Worm (Caenorhabditis elegans) whole organism, late embryonic: Measurements from ENCODE around the gene T04B8.1.

ENCODE experiments used
- C08G9.2 ChIP-seq: sonication (generic microtip); optimal IDR thresholded peaks from 2 replicates; lab custom pipeline; 2016; ENCODE audit warnings: mild to moderate bottlenecking, missing genetic modification characterization, moderate library complexity, missing compliant biosample characterization
- F13H6.1 ChIP-seq: sonication (generic microtip); optimal IDR thresholded peaks from 2 replicates; lab custom pipeline; 2016; ENCODE audit warnings: missing genetic modification characterization, missing compliant biosample characterization
- K09A11.1 ChIP-seq: sonication (generic microtip); optimal IDR thresholded peaks from 2 replicates; lab custom pipeline; 2017; ENCODE audit warnings: antibody characterized with exemption, mild to moderate bottlenecking, missing genetic modification characterization, missing compliant biosample characterization; ENCODE audit not compliant: insufficient read depth
- Y22D7AL.16 ChIP-seq: sonication (generic microtip); optimal IDR thresholded peaks from 2 replicates; lab custom pipeline; 2016; ENCODE audit warnings: missing genetic modification characterization, missing compliant biosample characterization
- ahr-1 ChIP-seq: sonication (generic microtip); optimal IDR thresholded peaks from 2 replicates; lab custom pipeline; 2016; ENCODE audit warnings: missing genetic modification characterization, missing compliant biosample characterization
- ceh-18 ChIP-seq: sonication (generic microtip); optimal IDR thresholded peaks from 2 replicates; lab custom pipeline; 2016; ENCODE audit warnings: missing genetic modification characterization, missing compliant biosample characterization
- ceh-19 ChIP-seq: fragments of 200-800 bp; sonication (Bioruptor generic); optimal IDR thresholded peaks from 2 replicates; lab custom pipeline; 2018; ENCODE audit warnings: mild to moderate bottlenecking, missing genetic modification characterization, missing compliant biosample characterization
- ceh-30 ChIP-seq: fragments of 150-350 bp; optimal IDR thresholded peaks from 2 replicates; lab custom pipeline; 2014; ENCODE audit warnings: missing biosample characterization, missing genetic modification characterization
- ceh-31 ChIP-seq: sonication (generic microtip); optimal IDR thresholded peaks from 2 replicates; lab custom pipeline; 2016; ENCODE audit warnings: missing genetic modification characterization, missing compliant biosample characterization
- ceh-6 ChIP-seq: fragments of 200-800 bp; sonication (Bioruptor generic); optimal IDR thresholded peaks from 2 replicates; lab custom pipeline; 2018; ENCODE audit warnings: mild to moderate bottlenecking, missing genetic modification characterization, missing compliant biosample characterization
- elt-2 ChIP-seq: sonication (generic microtip); optimal IDR thresholded peaks from 2 replicates; lab custom pipeline; 2016; ENCODE audit warnings: missing genetic modification reagents, missing genetic modification characterization, missing compliant biosample characterization
- elt-4 ChIP-seq: sonication (generic microtip); optimal IDR thresholded peaks from 2 replicates; lab custom pipeline; 2016; ENCODE audit warnings: missing genetic modification characterization, missing compliant biosample characterization
- ets-4 ChIP-seq: sonication (generic microtip); optimal IDR thresholded peaks from 2 replicates; lab custom pipeline; 2016; ENCODE audit warnings: missing genetic modification characterization, missing compliant biosample characterization
- eyg-1 ChIP-seq: sonication (generic microtip); optimal IDR thresholded peaks from 2 replicates; lab custom pipeline; 2016; ENCODE audit warnings: missing genotype, missing genetic modification characterization, missing compliant biosample characterization
- fax-1 ChIP-seq: sonication (generic microtip); optimal IDR thresholded peaks from 2 replicates; lab custom pipeline; 2016; ENCODE audit warnings: missing genotype, missing genetic modification characterization, missing compliant biosample characterization
- gmeb-2 ChIP-seq: sonication (generic microtip); optimal IDR thresholded peaks from 2 replicates; lab custom pipeline; 2016; ENCODE audit warnings: missing genetic modification characterization, inconsistent platforms, missing compliant biosample characterization
- hlh-30 ChIP-seq: sonication (generic microtip); optimal IDR thresholded peaks from 2 replicates; lab custom pipeline; 2017; ENCODE audit warnings: antibody characterized with exemption, missing genetic modification characterization, missing compliant biosample characterization; ENCODE audit not compliant: insufficient read depth
- hlh-8 ChIP-seq: sonication (generic microtip); optimal IDR thresholded peaks from 2 replicates; lab custom pipeline; 2016; ENCODE audit warnings: missing genotype, missing genetic modification characterization, missing compliant biosample characterization
- lim-6 ChIP-seq: sonication (generic microtip); optimal IDR thresholded peaks from 2 replicates; lab custom pipeline; 2016; ENCODE audit warnings: missing genetic modification characterization, missing compliant biosample characterization
- npax-4 ChIP-seq: sonication (generic microtip); optimal IDR thresholded peaks from 2 replicates; lab custom pipeline; 2016; ENCODE audit warnings: missing genetic modification characterization, missing compliant biosample characterization
- pax-1 ChIP-seq: fragments of 150-350 bp; optimal IDR thresholded peaks from 2 replicates; lab custom pipeline; 2014; ENCODE audit warnings: missing biosample characterization, missing genetic modification characterization
- pqm-1 ChIP-seq: sonication (generic microtip); optimal IDR thresholded peaks from 2 replicates; lab custom pipeline; 2016; ENCODE audit warnings: missing genetic modification characterization, missing compliant biosample characterization
- sdc-2 ChIP-seq: sonication (generic microtip); optimal IDR thresholded peaks from 2 replicates; lab custom pipeline; 2016; ENCODE audit warnings: missing genotype, missing genetic modification characterization, missing compliant biosample characterization
- sox-2 ChIP-seq: fragments of 200-800 bp; sonication (Bioruptor generic); IDR thresholded peaks from 2 replicates; pipeline ENCODE4 v1.3.6; 2022; ENCODE audit warnings: missing genetic modification reagents, missing genetic modification characterization, missing compliant biosample characterization
- sox-4 ChIP-seq: sonication (generic microtip); optimal IDR thresholded peaks from 2 replicates; lab custom pipeline; 2017; ENCODE audit warnings: mild to moderate bottlenecking, missing genetic modification characterization, inconsistent platforms, missing compliant biosample characterization
- syd-9 ChIP-seq: sonication (generic microtip); optimal IDR thresholded peaks from 2 replicates; lab custom pipeline; 2016; ENCODE audit warnings: mild to moderate bottlenecking, missing genetic modification characterization, moderate library complexity, missing compliant biosample characterization
- tbx-2 ChIP-seq: sonication (generic microtip); optimal IDR thresholded peaks from 2 replicates; lab custom pipeline; 2016; ENCODE audit warnings: missing genetic modification characterization, missing compliant biosample characterization
- unc-55 ChIP-seq: sonication (generic microtip); optimal IDR thresholded peaks from 2 replicates; lab custom pipeline; 2017; ENCODE audit warnings: missing biosample characterization, missing genetic modification reagents, missing genetic modification characterization
- ztf-16 ChIP-seq: sonication (generic microtip); optimal IDR thresholded peaks from 2 replicates; lab custom pipeline; 2017; ENCODE audit warnings: missing genetic modification characterization, missing compliant biosample characterization

The T04B8.1 gene

ce11 chrII:682326-682725 is 48.2 kb downstream of the T04B8.1 start, which contains the start of gene T02H6.7:
Gene T02H6.7 (plus strand): TSS chrII:682626.
- no peak for TF ChIP-seq npax-4 (tag; lab: Kevin White, UChicago)
- no peak for TF ChIP-seq fax-1 (tag; lab: Kevin White, UChicago)
- no peak for TF ChIP-seq sox-2
- no peak for TF ChIP-seq unc-55 (GFP tag; lab: Kevin White, UChicago)
- TF ChIP-seq eyg-1 (tag; lab: Kevin White, UChicago) = no peak
- no peak for TF ChIP-seq sox-4 (tag; lab: Kevin White, UChicago)
- TF ChIP-seq elt-4 (tag; lab: Kevin White, UChicago) = no peak
- no peak for TF ChIP-seq ahr-1 (tag; lab: Kevin White, UChicago)
- TF ChIP-seq pqm-1 (tag; lab: Kevin White, UChicago) = no peak
- TF ChIP-seq tbx-2 = no peak
- TF ChIP-seq hlh-30 = no peak
- no peak for TF ChIP-seq ceh-18
- TF ChIP-seq ceh-31 (tag; lab: Kevin White, UChicago) = no peak
- TF ChIP-seq C08G9.2 (tag; lab: Kevin White, UChicago) = no peak
- TF ChIP-seq ets-4 (tag; lab: Kevin White, UChicago) = no peak
- TF ChIP-seq ztf-16 (tag; lab: Kevin White, UChicago) = no peak

- TF ChIP-seq ceh-6 (GFP tag; lab: Kevin White, UChicago) = no peak
- TF ChIP-seq, all 69 proteins: peak for 0
These were observed 49.4 kb downstream of the T04B8.1 start, which contains the start of gene T02H6.6 for ce11 chrII:683467-683866. Gene T02H6.6 (plus strand): TSS chrII:683767.

ce11 chrII:684811-685210 is 50.7 kb downstream of the T04B8.1 start, which contains the start of gene T02H6.5:
Gene T02H6.5 (plus strand): TSS chrII:685111.
- TF ChIP-seq hlh-8 = no peak
- TF ChIP-seq ceh-30 = no peak
- TF ChIP-seq unc-55 (GFP tag; lab: Kevin White, UChicago) = no peak
- TF ChIP-seq gmeb-2 (tag; lab: Kevin White, UChicago) = no peak
- no peak for TF ChIP-seq ceh-18
- TF ChIP-seq K09A11.1 = no peak
- TF ChIP-seq lim-6 = no peak
- TF ChIP-seq Y22D7AL.16 (tag; lab: Kevin White, UChicago) = no peak
- TF ChIP-seq sdc-2 = no peak
- TF ChIP-seq ceh-19 = no peak
- no peak for TF ChIP-seq syd-9 (tag; lab: Kevin White, UChicago)
- no peak for TF ChIP-seq pax-1 (tag; lab: Kevin White, UChicago)
- TF ChIP-seq fax-1 (tag; lab: Kevin White, UChicago) = no peak
- TF ChIP-seq F13H6.1 (tag; lab: Kevin White, UChicago) = no peak
- no peak for TF ChIP-seq elt-2
